Fruit fly (Drosophila melanogaster) whole organism, embryonic: Measurements from ENCODE around the gene rogdi.

Experiments
- Aef1 ChIP-seq: fragments of 200-800 bp; sonication (Bioruptor generic); IDR thresholded peaks from 3 replicates; pipeline ENCODE4 v1.3.6; 2022; ENCODE audit warnings: missing biosample characterization, missing genetic modification characterization
- B-H2 ChIP-seq: fragments of 200-800 bp; sonication (Bioruptor generic); optimal IDR thresholded peaks from 2 replicates; lab custom pipeline; 2018; ENCODE audit warnings: missing biosample characterization, mild to moderate bottlenecking, missing genetic modification characterization
- CG11085 ChIP-seq: fragments of 200-800 bp; sonication (Bioruptor generic); IDR thresholded peaks from 2 replicates; pipeline ENCODE4 v1.3.6; 2022; ENCODE audit warnings: missing biosample characterization, missing genetic modification characterization
- CG11504 ChIP-seq: fragments of 200-800 bp; sonication (Bioruptor generic); optimal IDR thresholded peaks from 3 replicates; lab custom pipeline; 2019; ENCODE audit warnings: missing biosample characterization, mild to moderate bottlenecking, missing genetic modification characterization, moderate library complexity
- CG11560 ChIP-seq: fragments of 200-800 bp; sonication (Bioruptor generic); IDR thresholded peaks from 3 replicates; pipeline ENCODE4 v1.3.6; 2022; ENCODE audit warnings: missing biosample characterization, missing genetic modification characterization
- CG15696 ChIP-seq: fragments of 200-800 bp; sonication (Bioruptor generic); optimal IDR thresholded peaks from 2 replicates; lab custom pipeline; 2019; ENCODE audit warnings: missing biosample characterization, mild to moderate bottlenecking, missing genetic modification characterization, moderate library complexity
- CG17359 ChIP-seq: fragments of 200-800 bp; sonication (Bioruptor generic); optimal IDR thresholded peaks from 3 replicates; lab custom pipeline; 2018; ENCODE audit warnings: missing biosample characterization, mild to moderate bottlenecking, missing genetic modification characterization, moderate library complexity
- CG17568 ChIP-seq: fragments of 200-800 bp; sonication (Bioruptor generic); optimal IDR thresholded peaks from 2 replicates; lab custom pipeline; 2018; ENCODE audit warnings: missing biosample characterization, mild to moderate bottlenecking, missing genetic modification characterization, moderate library complexity
- CG31365 ChIP-seq: fragments of 200-800 bp; sonication (Bioruptor generic); optimal IDR thresholded peaks from 2 replicates; lab custom pipeline; 2018; ENCODE audit warnings: missing biosample characterization, mild to moderate bottlenecking, missing genetic modification characterization
- CG31388 ChIP-seq: fragments of 200-800 bp; sonication (Bioruptor generic); optimal IDR thresholded peaks from 2 replicates; lab custom pipeline; 2016; ENCODE audit warnings: missing biosample characterization, missing genetic modification characterization
- CG33213 ChIP-seq: fragments of 200-800 bp; sonication (Bioruptor generic); optimal IDR thresholded peaks from 3 replicates; lab custom pipeline; 2016; ENCODE audit warnings: missing biosample characterization, missing genetic modification characterization
- CG33557 ChIP-seq: fragments of 200-800 bp; sonication (Bioruptor generic); optimal IDR thresholded peaks from 2 replicates; lab custom pipeline; 2019; ENCODE audit warnings: missing biosample characterization, mild to moderate bottlenecking, missing genetic modification characterization, moderate library complexity
- CG34376 ChIP-seq: fragments of 200-800 bp; sonication (Bioruptor generic); optimal IDR thresholded peaks from 2 replicates; lab custom pipeline; 2018; ENCODE audit warnings: missing biosample characterization, mild to moderate bottlenecking, missing genetic modification characterization
- CG3838 ChIP-seq: fragments of 200-800 bp; sonication (Bioruptor generic); optimal IDR thresholded peaks from 3 replicates; lab custom pipeline; 2016; ENCODE audit warnings: missing biosample characterization, missing genetic modification characterization
- CG3847 ChIP-seq: fragments of 200-800 bp; sonication (Bioruptor generic); IDR thresholded peaks from 2 replicates; pipeline ENCODE4 v1.3.6; 2022; ENCODE audit warnings: missing biosample characterization, missing genetic modification characterization
- CG4820 ChIP-seq: fragments of 200-800 bp; sonication (Bioruptor generic); optimal IDR thresholded peaks from 3 replicates; lab custom pipeline; 2016; ENCODE audit warnings: missing biosample characterization, missing genetic modification characterization
- CG5180 ChIP-seq: fragments of 200-800 bp; sonication (Bioruptor generic); optimal IDR thresholded peaks from 3 replicates; lab custom pipeline; 2017; ENCODE audit warnings: missing biosample characterization, missing genetic modification characterization, mild to moderate bottlenecking, moderate library complexity, missing genetic modification reagents
- CG5245 ChIP-seq: fragments of 200-800 bp; sonication (Bioruptor generic); optimal IDR thresholded peaks from 3 replicates; lab custom pipeline; 2016; ENCODE audit warnings: missing biosample characterization, missing genetic modification characterization
- CG7357 ChIP-seq: fragments of 200-800 bp; sonication (Bioruptor generic); IDR thresholded peaks from 3 replicates; pipeline ENCODE4 v1.3.6; 2022; ENCODE audit warnings: missing biosample characterization, missing genetic modification characterization
- CG7372 ChIP-seq: fragments of 200-800 bp; sonication (Bioruptor generic); IDR thresholded peaks from 2 replicates; pipeline ENCODE4 v1.3.6; 2022; ENCODE audit warnings: missing biosample characterization, missing genetic modification characterization
- CG8944 ChIP-seq: fragments of 200-800 bp; sonication (Bioruptor generic); optimal IDR thresholded peaks from 3 replicates; lab custom pipeline; 2016; ENCODE audit warnings: missing biosample characterization, missing genetic modification characterization
- CG9817 ChIP-seq: fragments of 200-800 bp; sonication (Bioruptor generic); optimal IDR thresholded peaks from 2 replicates; lab custom pipeline; 2018; ENCODE audit warnings: missing biosample characterization, mild to moderate bottlenecking, missing genetic modification characterization, moderate library complexity
- CHES-1-like ChIP-seq: fragments of 200-800 bp; sonication (Bioruptor generic); optimal IDR thresholded peaks from 2 replicates; lab custom pipeline; 2016; ENCODE audit warnings: missing biosample characterization, missing genetic modification characterization
- CkIIα-i1 ChIP-seq: fragments of 200-800 bp; sonication (Bioruptor generic); IDR thresholded peaks from 2 replicates; pipeline ENCODE4 v1.3.6; 2022; ENCODE audit warnings: missing biosample characterization, missing genetic modification characterization
- MBD-R2 ChIP-seq: fragments of 200-800 bp; sonication (Bioruptor generic); IDR thresholded peaks from 2 replicates; pipeline ENCODE4 v1.3.6; 2022; ENCODE audit warnings: missing biosample characterization, missing genetic modification characterization
- NK7.1 ChIP-seq: fragments of 200-800 bp; sonication (Bioruptor generic); optimal IDR thresholded peaks from 3 replicates; lab custom pipeline; 2016; ENCODE audit warnings: missing biosample characterization, missing genetic modification characterization
- Pdp1 ChIP-seq, 2 experiments: fragments of 200-800 bp; sonication (Bioruptor generic); optimal IDR thresholded peaks; 3 replicates each; lab custom pipeline; 2016; ENCODE audit warnings: missing biosample characterization in 2 of 2, missing genetic modification characterization in 2 of 2, mild to moderate bottlenecking in 1 of 2, moderate library complexity in 1 of 2
- Rfx ChIP-seq: fragments of 200-800 bp; sonication (Bioruptor generic); IDR thresholded peaks from 2 replicates; pipeline ENCODE4 v1.3.6; 2022; ENCODE audit warnings: missing biosample characterization, missing genetic modification characterization
- Sox100B ChIP-seq: fragments of 200-800 bp; sonication (Bioruptor generic); optimal IDR thresholded peaks from 3 replicates; lab custom pipeline; 2018; ENCODE audit warnings: missing biosample characterization, mild to moderate bottlenecking, missing genetic modification characterization
- al ChIP-seq: fragments of 200-800 bp; sonication (Bioruptor generic); IDR thresholded peaks from 2 replicates; pipeline ENCODE4 v1.3.6; 2022; ENCODE audit warnings: missing biosample characterization, missing genetic modification characterization
- chif ChIP-seq, 2 experiments: fragments of 200-800 bp; sonication (Bioruptor generic); optimal IDR thresholded peaks; 3 replicates each; lab custom pipeline; 2016; ENCODE audit warnings: missing biosample characterization in 2 of 2, missing genetic modification characterization in 2 of 2
- crc ChIP-seq: fragments of 200-800 bp; sonication (Bioruptor generic); optimal IDR thresholded peaks from 2 replicates; lab custom pipeline; 2016; ENCODE audit warnings: missing biosample characterization, missing genetic modification characterization
- exex ChIP-seq: fragments of 200-800 bp; sonication (Bioruptor generic); optimal IDR thresholded peaks from 4 replicates; lab custom pipeline; 2018; ENCODE audit warnings: missing biosample characterization, mild to moderate bottlenecking, missing genetic modification characterization, moderate library complexity
- gce ChIP-seq: fragments of 200-800 bp; sonication (Bioruptor generic); IDR thresholded peaks from 3 replicates; pipeline ENCODE4 v1.3.6; 2022; ENCODE audit warnings: missing biosample characterization, missing genetic modification characterization
- her ChIP-seq: fragments of 200-800 bp; sonication (Bioruptor generic); optimal IDR thresholded peaks from 2 replicates; lab custom pipeline; 2016; ENCODE audit warnings: missing biosample characterization, missing genetic modification characterization
- lbe ChIP-seq: fragments of 200-800 bp; sonication (Bioruptor generic); optimal IDR thresholded peaks from 2 replicates; lab custom pipeline; 2016; ENCODE audit warnings: missing biosample characterization, mild to moderate bottlenecking, missing genetic modification characterization
- pan ChIP-seq, 4 experiments: fragments of >200 bp in 3 of 4; fragments of 200-800 bp in 1 of 4; sonication (Bioruptor generic) in 1 of 4; optimal IDR thresholded peaks in 3 of 4; IDR thresholded peaks in 1 of 4; 2 replicates each; pipeline versions ENCODE4 v1.3.6 to Lab custom; 2017 to 2022; ENCODE audit warnings: missing biosample characterization in 2 of 4, missing genetic modification characterization in 2 of 4, mixed read lengths in 1 of 4
- row ChIP-seq: fragments of 200-800 bp; sonication (Bioruptor generic); IDR thresholded peaks from 3 replicates; pipeline ENCODE4 v1.3.6; 2022; ENCODE audit warnings: missing biosample characterization, missing genetic modification characterization
- run ChIP-seq: fragments of 200-800 bp; sonication (Bioruptor generic); optimal IDR thresholded peaks from 3 replicates; lab custom pipeline; 2018; ENCODE audit warnings: missing biosample characterization, mild to moderate bottlenecking, missing genetic modification characterization
- slp2 ChIP-seq: fragments of 200-800 bp; sonication (Bioruptor generic); optimal IDR thresholded peaks from 2 replicates; lab custom pipeline; 2016; ENCODE audit warnings: missing biosample characterization, missing genetic modification characterization
- sob ChIP-seq: fragments of 200-800 bp; sonication (Bioruptor generic); IDR thresholded peaks from 2 replicates; pipeline ENCODE4 v1.3.6; 2022; ENCODE audit warnings: missing biosample characterization, missing genetic modification characterization
- stwl ChIP-seq: fragments of 200-800 bp; sonication (Bioruptor generic); optimal IDR thresholded peaks from 3 replicates; lab custom pipeline; 2018; ENCODE audit warnings: missing biosample characterization, mild to moderate bottlenecking, missing genetic modification characterization, moderate library complexity
- sug ChIP-seq: fragments of 200-800 bp; optimal IDR thresholded peaks from 2 replicates; lab custom pipeline; 2019; ENCODE audit warnings: missing biosample characterization, mild to moderate bottlenecking, missing genetic modification characterization, moderate library complexity
- tll ChIP-seq, 2 experiments: fragments of 200-800 bp in 1 of 2; fragments of >200 bp in 1 of 2; sonication (Bioruptor generic) in 1 of 2; optimal IDR thresholded peaks; 2 replicates each; lab custom pipeline; 2017 to 2019; ENCODE audit warnings: missing biosample characterization in 2 of 2, missing genetic modification characterization in 2 of 2, mild to moderate bottlenecking in 1 of 2, moderate library complexity in 1 of 2
- toy ChIP-seq: fragments of 200-800 bp; sonication (Bioruptor generic); IDR thresholded peaks from 2 replicates; pipeline ENCODE4 v1.3.6; 2022; ENCODE audit warnings: missing biosample characterization, missing genetic modification characterization
- z ChIP-seq: fragments of 200-800 bp; sonication (Bioruptor generic); IDR thresholded peaks from 3 replicates; pipeline ENCODE4 v1.3.6; 2022; ENCODE audit warnings: missing biosample characterization, missing genetic modification characterization

The rogdi gene

dm6 chr3L:17004765-17005414 is 44.4 kb upstream of the rogdi start (continued):
- no peak for TF ChIP-seq toy
- no peak for TF ChIP-seq slp2
- peak in 1 of 2 experiments; percentile 3 for TF ChIP-seq tll (GFP tag; optimal IDR thresholded peaks at IDR 0.05; lab: Kevin White, UChicago)
- no peak for TF ChIP-seq chif (GFP tag; optimal IDR thresholded peaks at IDR 0.05; lab: Kevin White, UChicago)
- no peak for TF ChIP-seq NK7.1
- peak; percentile 57 for TF ChIP-seq al (GFP tag; lab: Robert Waterston, UW)
- no peak for TF ChIP-seq CG17568 (GFP tag; lab: Kevin White, UChicago)
- TF ChIP-seq exex (tag; lab: Kevin White, UChicago), result peak; percentile 4
- TF ChIP-seq z, result peak; percentile 25; the same call in 1 of the 3 replicates
- TF ChIP-seq row (GFP tag; lab: Robert Waterston, UW), result peak; percentile 11; the same call in 2 of the 3 replicates
- no peak for TF ChIP-seq CHES-1-like (GFP tag; lab: Kevin White, UChicago)
- peak; percentile 44 for TF ChIP-seq CG7372 (GFP tag; lab: Robert Waterston, UW)
- peak; percentile 7 for TF ChIP-seq lbe (GFP tag; lab: Kevin White, UChicago)
- TF ChIP-seq CG15696 (tag; lab: Kevin White, UChicago), result peak; percentile 25
- TF ChIP-seq gce (GFP tag; lab: Robert Waterston, UW), result 0 out of 3 replicates have a peak, but pooled peaks have one; percentile 35
- TF ChIP-seq CG11085, result peak; percentile 6; the same call in 1 of the 2 replicates
- TF ChIP-seq CG33213, result no peak
- TF ChIP-seq her (GFP tag; lab: Kevin White, UChicago), result peak; percentile 16
- TF ChIP-seq CG9817 (tag; lab: Kevin White, UChicago), result no peak
- TF ChIP-seq Sox100B (GFP tag; lab: Kevin White, UChicago), result no peak
- peak; percentile 28 for TF ChIP-seq CG3847 (GFP tag; lab: Robert Waterston, UW)
- no peak for TF ChIP-seq CG11504
- peak; percentile 69 for TF ChIP-seq Rfx (GFP tag; lab: Robert Waterston, UW)
- TF ChIP-seq CG33557 (GFP tag; lab: Kevin White, UChicago), result peak; percentile 20
- TF ChIP-seq CG3838 (GFP tag; lab: Kevin White, UChicago), result no peak
- TF ChIP-seq pan (optimal IDR thresholded peaks at IDR 0.05; lab: Kevin White, UChicago), result no peak
- peak in 1 of 2 experiments; percentile 17 for TF ChIP-seq pan (GFP tag; optimal IDR thresholded peaks at IDR 0.05 in 1 of 2, IDR thresholded peaks at IDR 0.05 in 1 of 2)
- peak; percentile 31; the same call in 1 of the 2 replicates for TF ChIP-seq sob
- no peak for TF ChIP-seq CG31365 (tag; lab: Kevin White, UChicago)
- TF ChIP-seq B-H2, result no peak
- TF ChIP-seq Aef1 (GFP tag; lab: Robert Waterston, UW), result peak; percentile 10; the same call in 2 of the 3 replicates
- no peak for TF ChIP-seq CG5180 (GFP tag; lab: Kevin White, UChicago)
- TF ChIP-seq CG4820 (GFP tag; lab: Kevin White, UChicago), result no peak
- no peak for TF ChIP-seq run
- TF ChIP-seq crc, result no peak
- TF ChIP-seq CG7357, result 0 out of 3 replicates have a peak, but pooled peaks have one; percentile 6
- TF ChIP-seq CG5245 (GFP tag; lab: Kevin White, UChicago), result no peak
- TF ChIP-seq CkIIα-i1, result no peak
- TF ChIP-seq CG31388 (GFP tag; lab: Kevin White, UChicago), result no peak
- TF ChIP-seq CG11560 (tag; lab: Robert Waterston, UW), result peak; percentile 6; the same call in 1 of the 3 replicates

dm6 chr3L:17005415-17005796 is 43.9 kb upstream of the rogdi start:
- TF ChIP-seq sug (tag; lab: Kevin White, UChicago) (peak; percentile 11), CG8944 (GFP tag; lab: Kevin White, UChicago) (no peak), Pdp1 (GFP tag; optimal IDR thresholded peaks at IDR 0.05; lab: Kevin White, UChicago) (peak in 1 of 2 experiments; percentile 39), stwl (tag; lab: Kevin White, UChicago) (peak; percentile 4), CG17359 (tag; lab: Kevin White, UChicago) (no peak), CG34376 (peak; percentile 65), MBD-R2 (GFP tag; lab: Robert Waterston, UW) (no peak), Rfx (GFP tag; lab: Robert Waterston, UW) (0 out of 2 replicates have a peak, but pooled peaks have one; percentile 5)
- TF ChIP-seq, all 482 proteins: peak for 5
